Worm (Caenorhabditis elegans) whole organism, L3 larva: ENCODE measurements around the gene C17F4.12.

Experiments used
- elt-3 ChIP-seq, 3 experiments: fragments of 150-350 bp in 1 of 3; sonication (generic microtip) in 2 of 3; optimal IDR thresholded peaks; 2 replicates in 2 of 3; 4 replicates in 1 of 3; lab custom pipeline; 2014 to 2017; ENCODE audit warnings: missing biosample characterization in 3 of 3, missing genetic modification characterization in 3 of 3
- jun-1 ChIP-seq: fragments of 150-350 bp; optimal IDR thresholded peaks from 2 replicates; lab custom pipeline; 2014; ENCODE audit warnings: missing biosample characterization, missing genetic modification reagents, missing genetic modification characterization
- nfya-1 ChIP-seq: sonication (generic microtip); optimal IDR thresholded peaks from 2 replicates; lab custom pipeline; 2017; ENCODE audit warnings: missing genetic modification characterization, mild to moderate bottlenecking, missing compliant biosample characterization, antibody characterized with exemption, moderate library complexity; ENCODE audit not compliant: insufficient read depth
- nhr-23 ChIP-seq: fragments of 150-350 bp; optimal IDR thresholded peaks from 2 replicates; lab custom pipeline; 2014; ENCODE audit warnings: missing biosample characterization, missing genetic modification reagents, missing genetic modification characterization
- pqm-1 ChIP-seq: fragments of 150-350 bp; optimal IDR thresholded peaks from 2 replicates; lab custom pipeline; 2017; ENCODE audit warnings: missing biosample characterization, missing genetic modification characterization, inconsistent platforms
- tbx-2 ChIP-seq: sonication (generic microtip); optimal IDR thresholded peaks from 2 replicates; lab custom pipeline; 2016; ENCODE audit warnings: mild to moderate bottlenecking, missing genetic modification characterization, missing compliant biosample characterization
- zag-1 ChIP-seq: fragments of 150-350 bp; optimal IDR thresholded peaks from 2 replicates; lab custom pipeline; 2014; ENCODE audit warnings: missing biosample characterization, missing genetic modification characterization
- ztf-11 ChIP-seq: fragments of 150-350 bp; optimal IDR thresholded peaks from 2 replicates; lab custom pipeline; 2014; ENCODE audit warnings: missing biosample characterization, missing genetic modification characterization
- ztf-4 ChIP-seq: fragments of 150-350 bp; optimal IDR thresholded peaks from 2 replicates; lab custom pipeline; 2014; ENCODE audit warnings: missing biosample characterization, missing genetic modification characterization

DNA sequence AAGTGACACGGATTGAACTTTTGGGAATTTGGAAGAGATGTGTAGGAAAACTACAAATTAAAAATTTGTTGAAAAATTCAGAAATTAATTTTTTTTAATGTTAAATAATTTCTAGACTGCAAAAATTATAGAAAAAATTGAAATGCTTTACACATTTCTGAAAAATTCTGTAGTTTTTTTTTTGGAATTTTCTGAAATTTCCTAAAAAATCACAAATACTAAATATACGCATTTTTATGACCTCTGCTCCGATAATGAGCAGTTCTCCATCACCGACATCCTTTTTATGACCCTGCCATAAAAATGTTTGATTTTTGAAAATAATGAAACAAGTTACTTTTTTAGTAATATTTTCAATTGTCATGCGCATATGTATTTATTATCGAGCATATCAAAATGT, 788 bp upstream of the C17F4.12 start:
- no peak for TF ChIP-seq zag-1
- no peak for TF ChIP-seq nfya-1 (tag; lab: Kevin White, UChicago)
- TF ChIP-seq elt-3 (tag; optimal IDR thresholded peaks at IDR 0.05; lab: Kevin White, UChicago), result no peak
- no peak for TF ChIP-seq tbx-2 (tag; lab: Kevin White, UChicago)
- no peak for TF ChIP-seq ztf-11 (tag; lab: Kevin White, UChicago)
- TF ChIP-seq jun-1 (tag; lab: Kevin White, UChicago), result no peak
- no peak for TF ChIP-seq ztf-4
- TF ChIP-seq pqm-1 (tag; lab: Kevin White, UChicago), result no peak
- TF ChIP-seq nhr-23, result no peak
